Fruit fly (Drosophila melanogaster): ENCODE measurements around the gene CG7409.

CG7409 gene

DNA sequence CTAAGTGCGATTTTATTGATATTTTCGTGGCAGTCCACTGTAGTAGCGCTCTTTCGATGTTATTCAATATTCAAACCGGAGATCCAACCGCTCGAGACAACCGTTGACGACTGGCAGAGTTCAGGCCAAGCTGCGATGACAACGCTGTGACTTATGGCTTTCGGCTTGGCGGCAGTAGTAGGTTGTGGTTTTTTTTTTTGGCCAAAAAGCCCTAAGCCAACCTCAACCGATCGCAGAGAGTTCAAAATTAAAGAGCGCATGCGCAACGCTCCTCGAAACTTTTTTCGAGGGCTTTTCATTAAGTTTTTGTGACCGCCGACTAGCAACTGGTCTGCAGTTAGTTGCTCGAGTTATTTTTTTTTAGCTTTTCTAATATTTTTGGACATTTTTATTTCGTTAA lies 11.3 kb upstream of the CG7409 start, which contains the start of gene Snmp2:
TSS of gene Snmp2 (minus strand) at position 101 of the 400 bp plus-strand sequence.
- TF ChIP-seq spab (GFP tag; optimal IDR thresholded peaks at IDR 0.05) (no peak), CG8119 (GFP tag; IDR thresholded peaks at IDR 0.05) (no peak), dsx (GFP tag; optimal IDR thresholded peaks at IDR 0.05; ENCODE audit: poor library complexity, severe bottlenecking) (no peak), Hr4 (GFP tag; optimal IDR thresholded peaks at IDR 0.05) (no peak), CG31627 (GFP tag; optimal IDR thresholded peaks at IDR 0.05) (no peak), dac (GFP tag; optimal IDR thresholded peaks at IDR 0.05) (no peak), CG7368 (GFP tag; optimal IDR thresholded peaks at IDR 0.05) (no peak), vri (GFP tag; optimal IDR thresholded peaks at IDR 0.05) (no peak), topi (GFP tag; optimal IDR thresholded peaks at IDR 0.05) (no peak), Lpt (GFP tag; optimal IDR thresholded peaks at IDR 0.05) (no peak), CG15336 (GFP tag; IDR thresholded peaks at IDR 0.05) (no peak), CG8632 (GFP tag; optimal IDR thresholded peaks at IDR 0.05) (no peak), Hr38 (GFP tag; optimal IDR thresholded peaks at IDR 0.05) (no peak), CG6792 (GFP tag; optimal IDR thresholded peaks at IDR 0.05) (no peak), CG8319 (GFP tag; optimal IDR thresholded peaks at IDR 0.05) (no peak)

DNA sequence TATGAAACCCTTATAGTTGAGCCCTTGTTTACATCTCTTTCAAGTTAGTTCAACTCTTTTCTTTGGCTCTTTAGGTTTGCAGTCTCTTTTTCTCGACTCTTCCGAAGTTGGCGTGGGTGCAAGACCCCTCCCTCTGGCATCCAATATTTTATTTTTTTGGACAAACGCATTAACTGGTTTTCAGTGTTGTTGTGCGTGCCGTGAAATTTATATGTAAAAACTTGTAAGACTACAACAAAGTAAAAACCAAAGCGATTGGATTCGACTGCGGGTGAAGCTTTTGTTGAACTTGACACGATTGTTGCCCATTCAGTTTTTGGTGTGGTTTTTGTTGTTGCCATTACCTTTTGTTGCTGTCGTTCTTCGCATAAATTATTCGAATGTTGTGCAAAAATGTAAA lies 10.5 kb upstream of the CG7409 start:
- TF ChIP-seq CG15336 (GFP tag; IDR thresholded peaks at IDR 0.05) (no peak), CG10669 (GFP tag; optimal IDR thresholded peaks at IDR 0.05) (no peak), dsx (GFP tag; optimal IDR thresholded peaks at IDR 0.05; ENCODE audit: poor library complexity, severe bottlenecking) (peak; percentile 92)

DNA sequence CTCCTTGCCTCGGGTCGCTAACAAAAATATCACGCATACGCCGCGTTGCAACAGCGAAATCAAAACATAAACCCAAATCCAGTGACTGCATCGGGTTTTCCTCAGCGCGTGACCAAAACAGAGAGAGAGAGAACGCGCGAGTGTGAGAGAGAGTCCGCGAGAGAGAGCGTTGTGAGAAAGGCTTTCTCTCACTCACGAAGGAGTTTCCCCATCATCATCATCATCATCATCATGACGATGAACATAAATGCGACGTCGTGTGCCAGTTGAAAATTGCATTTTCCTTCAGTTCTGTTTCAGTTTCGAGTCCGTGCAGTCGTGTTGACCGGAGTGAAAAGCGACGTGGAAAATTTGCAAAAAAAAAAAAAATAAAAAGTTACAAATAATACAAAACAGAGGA lies 7.2 kb upstream of the CG7409 start, which contains the start of gene CG13685:
TSS of gene CG13685 (plus strand) at position 301 of the 400 bp plus-strand sequence.
- TF ChIP-seq CG8632 (GFP tag; optimal IDR thresholded peaks at IDR 0.05) (no peak), CG6276 (GFP tag; optimal IDR thresholded peaks at IDR 0.05) (no peak), CG3032 (tag; optimal IDR thresholded peaks at IDR 0.05) (no peak), Sox14 (GFP tag; optimal IDR thresholded peaks at IDR 0.05) (no peak), fkh (GFP tag; optimal IDR thresholded peaks at IDR 0.05) (no peak), Eip78C (GFP tag) (peak; percentile 25)

- peak; percentile 97 for TF ChIP-seq svp (GFP tag)
- no peak for TF ChIP-seq Lpt (GFP tag; optimal IDR thresholded peaks at IDR 0.05)
These were observed 5.9 kb downstream of the CG7409 start, which contains the start of gene Hn for dm6 chr3L:7759835-7760780. Hn (plus strand) TSS chr3L:7760453.

DNA sequence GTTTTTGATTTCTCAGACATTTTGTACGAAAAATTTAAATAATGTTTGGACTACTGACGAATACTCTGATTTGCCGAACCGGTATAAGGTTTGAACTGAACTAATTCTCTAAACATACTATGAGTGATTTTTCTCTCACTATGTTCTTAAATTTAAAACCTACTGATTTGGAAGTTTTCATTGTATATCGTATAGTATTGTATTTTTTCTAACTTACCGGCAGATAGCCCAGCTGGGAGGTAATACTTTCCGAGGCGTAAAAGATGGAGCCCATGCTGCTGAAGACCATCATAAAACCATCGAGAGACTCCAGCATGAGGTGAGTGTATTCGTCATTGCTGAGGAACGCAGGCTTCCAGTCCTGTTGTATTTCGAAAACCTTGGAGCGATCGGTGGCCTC lies 14.0 kb downstream of the CG7409 start, which contains the start of gene CG32371:
TSS of gene CG32371 (minus strand) at position 101 of the 400 bp plus-strand sequence.
- TF ChIP-seq fd85E (GFP tag; optimal IDR thresholded peaks at IDR 0.05) (no peak), esn (GFP tag; optimal IDR thresholded peaks at IDR 0.05) (no peak), fkh (GFP tag; optimal IDR thresholded peaks at IDR 0.05) (no peak), OdsH (GFP tag; optimal IDR thresholded peaks at IDR 0.05) (no peak), pdm3 (GFP tag; optimal IDR thresholded peaks at IDR 0.05) (no peak), CG6854 (GFP tag; optimal IDR thresholded peaks at IDR 0.05) (no peak), fd59A (GFP tag; optimal IDR thresholded peaks at IDR 0.05) (no peak), CG34406 (GFP tag; optimal IDR thresholded peaks at IDR 0.05) (no peak), CG32006 (GFP tag; optimal IDR thresholded peaks at IDR 0.05) (no peak), topi (GFP tag; optimal IDR thresholded peaks at IDR 0.05) (no peak), dac (GFP tag; optimal IDR thresholded peaks at IDR 0.05) (no peak), CG11294 (GFP tag; IDR thresholded peaks at IDR 0.05) (no peak), CG8632 (GFP tag; optimal IDR thresholded peaks at IDR 0.05) (no peak), CG16779 (tag; optimal IDR thresholded peaks at IDR 0.05) (no peak), CG6792 (GFP tag; optimal IDR thresholded peaks at IDR 0.05) (no peak), Ets21C (GFP tag; optimal IDR thresholded peaks at IDR 0.05) (no peak), CG8319 (GFP tag; optimal IDR thresholded peaks at IDR 0.05) (no peak), Hr38 (GFP tag; optimal IDR thresholded peaks at IDR 0.05) (no peak)
